Worm (Caenorhabditis elegans) whole organism, young adult: ENCODE results near the gene zyg-11.

Experiments
- F22D6.2 ChIP-seq: sonication (generic microtip); optimal IDR thresholded peaks from 2 replicates; lab custom pipeline; 2016; ENCODE audit warnings: mild to moderate bottlenecking, missing genetic modification characterization, missing compliant biosample characterization
- F52B5.7 ChIP-seq: sonication (generic microtip); optimal IDR thresholded peaks from 2 replicates; lab custom pipeline; 2016; ENCODE audit warnings: mild to moderate bottlenecking, missing genetic modification characterization, missing compliant biosample characterization
- ama-1 ChIP-seq, 3 experiments: fragments of 150-350 bp in 1 of 3; sonication (generic microtip) in 2 of 3; optimal IDR thresholded peaks; 2 replicates each; lab custom pipeline; 2014 to 2018; ENCODE audit warnings: missing biosample characterization in 2 of 3, missing genetic modification characterization in 2 of 3, missing genetic modification reagents in 2 of 3
- attf-5 ChIP-seq: fragments of 200-800 bp; sonication (Bioruptor generic); optimal IDR thresholded peaks from 2 replicates; lab custom pipeline; 2018; ENCODE audit warnings: mild to moderate bottlenecking, missing genetic modification characterization, missing compliant biosample characterization
- ceh-58 ChIP-seq: fragments of 200-800 bp; sonication (Bioruptor generic); IDR thresholded peaks from 2 replicates; pipeline ENCODE4 v1.3.6; 2022; ENCODE audit warnings: missing genetic modification characterization, missing compliant biosample characterization
- ceh-91 ChIP-seq: fragments of 200-800 bp; sonication (Bioruptor generic); IDR thresholded peaks from 2 replicates; pipeline ENCODE4 v1.3.6; 2022; ENCODE audit warnings: missing genetic modification reagents, missing genetic modification characterization, missing compliant biosample characterization
- lsy-27 ChIP-seq: sonication (generic microtip); optimal IDR thresholded peaks from 2 replicates; lab custom pipeline; 2017; ENCODE audit warnings: missing genetic modification characterization, mild to moderate bottlenecking, missing compliant biosample characterization, antibody characterized with exemption, missing genotype, borderline replicate concordance; ENCODE audit not compliant: insufficient read depth
- sptf-2 ChIP-seq: fragments of 200-800 bp; sonication (Bioruptor generic); optimal IDR thresholded peaks from 2 replicates; lab custom pipeline; 2018; ENCODE audit warnings: mild to moderate bottlenecking, missing genetic modification characterization, missing compliant biosample characterization
- tbx-9 ChIP-seq: sonication (generic microtip); optimal IDR thresholded peaks from 2 replicates; lab custom pipeline; 2016; ENCODE audit warnings: borderline replicate concordance, missing genetic modification characterization, inconsistent platforms, missing compliant biosample characterization

DNA sequence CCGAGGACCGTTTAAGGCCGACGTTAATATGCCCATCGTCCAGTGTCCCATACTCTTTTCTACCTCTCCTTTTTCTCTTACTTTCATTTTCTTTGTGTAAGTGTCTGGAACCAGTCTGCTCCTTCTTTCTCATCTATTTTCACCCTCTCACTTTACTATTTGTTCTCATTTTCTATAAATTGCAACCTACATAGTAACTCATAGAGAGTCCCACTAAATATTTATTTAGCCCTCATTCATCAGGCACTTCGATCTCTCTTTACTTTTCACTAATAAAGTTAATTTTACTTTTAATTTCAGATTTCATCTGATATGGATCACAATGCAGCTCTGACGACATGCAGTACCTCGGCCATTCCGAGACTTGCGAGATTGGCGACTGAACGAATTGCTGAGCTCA is at the start of gene zyg-11:
- TF ChIP-seq sptf-2 (GFP tag; lab: Kevin White, UChicago), result no peak
- no peak for TF ChIP-seq attf-5 (GFP tag; lab: Kevin White, UChicago)
- no peak for TF ChIP-seq tbx-9 (tag; lab: Kevin White, UChicago)
- TF ChIP-seq ceh-58 (GFP tag; lab: Robert Waterston, UW), result no peak
- no peak for TF ChIP-seq ceh-91 (GFP tag; lab: Robert Waterston, UW)
- no peak for TF ChIP-seq F52B5.7
- TF ChIP-seq F22D6.2 (tag; lab: Kevin White, UChicago), result no peak
- TF ChIP-seq lsy-27 (tag; lab: Kevin White, UChicago), result no peak
- TF ChIP-seq ama-1 (optimal IDR thresholded peaks at IDR 0.05; lab: Kevin White, UChicago), result no peak
- TF ChIP-seq ama-1 (GFP tag; optimal IDR thresholded peaks at IDR 0.05; lab: Kevin White, UChicago), result no peak
